Worm (Caenorhabditis elegans): ENCODE results near the gene syf-2.
A peak's percentile ranks its signal among the peaks of the same experiment; 100 is the strongest.

- TF ChIP-seq hif-1 (tag; optimal IDR thresholded peaks at IDR 0.05) (peak; percentile 23 to 82), R02D3.7 (tag; optimal IDR thresholded peaks at IDR 0.05) (no peak), nhr-237 (tag; optimal IDR thresholded peaks at IDR 0.05) (peak; percentile 2), hlh-30 (tag; optimal IDR thresholded peaks at IDR 0.05; ENCODE audit: insufficient read depth) (peak; percentile 98), dve-1 (tag; optimal IDR thresholded peaks at IDR 0.05; ENCODE audit: insufficient read depth) (peak; percentile 92), attf-4 (tag; optimal IDR thresholded peaks at IDR 0.05) (no peak), fos-1 (tag; optimal IDR thresholded peaks at IDR 0.05) (peak; percentile 57), lim-7 (GFP tag; IDR thresholded peaks at IDR 0.05) (no peak), nhr-77 (tag; optimal IDR thresholded peaks at IDR 0.05) (peak; percentile 34), egl-27 (tag; optimal IDR thresholded peaks at IDR 0.05) (no peak), fkh-10 (GFP tag; optimal IDR thresholded peaks at IDR 0.05) (peak; percentile 96), aha-1 (tag) (peak; percentile 93), lir-3 (tag; optimal IDR thresholded peaks at IDR 0.05) (peak; percentile 40)
Observed at ce11 chrIII:7155631-7156030, 6.3 kb downstream of the syf-2 start.

All from whole organism, L4 larva.